Worm (Caenorhabditis elegans) whole organism, L2 larva: ENCODE measurements around the gene F18E9.8.
A peak's percentile ranks its signal among the peaks of the same experiment; 100 is the strongest.

Experiments
- C34F6.9 ChIP-seq: fragments of 150-350 bp; optimal IDR thresholded peaks from 2 replicates; lab custom pipeline; 2014; ENCODE audit warnings: missing biosample characterization, missing genetic modification characterization
- F13H6.1 ChIP-seq: sonication (generic microtip); optimal IDR thresholded peaks from 2 replicates; lab custom pipeline; 2016; ENCODE audit warnings: missing genetic modification characterization, missing compliant biosample characterization
- R02D3.7 ChIP-seq: fragments of 150-350 bp; optimal IDR thresholded peaks from 2 replicates; lab custom pipeline; 2014; ENCODE audit warnings: missing biosample characterization, missing genetic modification characterization
- Y55F3AM.14 ChIP-seq: fragments of 200-800 bp; sonication (Bioruptor generic); optimal IDR thresholded peaks from 2 replicates; lab custom pipeline; 2018; ENCODE audit warnings: mild to moderate bottlenecking, missing genetic modification characterization, missing compliant biosample characterization
- alr-1 ChIP-seq: fragments of 150-350 bp; optimal IDR thresholded peaks from 2 replicates; lab custom pipeline; 2014; ENCODE audit warnings: missing biosample characterization, missing genetic modification characterization
- aly-2 ChIP-seq: fragments of 150-350 bp; optimal IDR thresholded peaks from 2 replicates; lab custom pipeline; 2014; ENCODE audit warnings: missing biosample characterization, missing genetic modification characterization
- blmp-1 ChIP-seq: sonication (generic microtip); optimal IDR thresholded peaks from 2 replicates; lab custom pipeline; 2017; ENCODE audit warnings: missing genetic modification characterization, mild to moderate bottlenecking, missing compliant biosample characterization, antibody characterized with exemption, moderate library complexity; ENCODE audit not compliant: insufficient read depth
- ceh-16 ChIP-seq: fragments of 150-350 bp; optimal IDR thresholded peaks from 2 replicates; lab custom pipeline; 2014; ENCODE audit warnings: missing biosample characterization, missing genetic modification characterization
- crh-2 ChIP-seq: sonication (generic microtip); optimal IDR thresholded peaks from 2 replicates; lab custom pipeline; 2017; ENCODE audit warnings: missing biosample characterization, missing genetic modification characterization
- dmd-4 ChIP-seq: sonication (generic microtip); optimal IDR thresholded peaks from 2 replicates; lab custom pipeline; 2017; ENCODE audit warnings: missing biosample characterization, missing genetic modification characterization
- egl-27 ChIP-seq: sonication (generic microtip); optimal IDR thresholded peaks from 3 replicates; lab custom pipeline; 2017; ENCODE audit warnings: missing biosample characterization, missing genetic modification reagents, missing genetic modification characterization
- elt-3 ChIP-seq: sonication (generic microtip); optimal IDR thresholded peaks from 2 replicates; lab custom pipeline; 2017; ENCODE audit warnings: missing biosample characterization, missing genetic modification characterization
- fos-1 ChIP-seq: fragments of 150-350 bp; optimal IDR thresholded peaks from 2 replicates; lab custom pipeline; 2014; ENCODE audit warnings: missing biosample characterization, missing genetic modification characterization
- gmeb-1 ChIP-seq: fragments of 150-350 bp; optimal IDR thresholded peaks from 2 replicates; lab custom pipeline; 2014; ENCODE audit warnings: missing biosample characterization, missing genetic modification characterization
- lin-11 ChIP-seq: fragments of 150-350 bp; sonication (generic microtip); optimal IDR thresholded peaks from 2 replicates; lab custom pipeline; 2014; ENCODE audit warnings: missing biosample characterization, missing genetic modification characterization, inconsistent platforms, mixed read lengths
- lsy-2 ChIP-seq, 2 experiments: fragments of 150-350 bp in 1 of 2; sonication (generic microtip) in 1 of 2; optimal IDR thresholded peaks; 2 replicates each; lab custom pipeline; 2014 to 2017; ENCODE audit warnings: missing biosample characterization in 2 of 2, missing genetic modification characterization in 2 of 2
- mab-5 ChIP-seq: fragments of 150-350 bp; optimal IDR thresholded peaks from 2 replicates; lab custom pipeline; 2014; ENCODE audit warnings: missing biosample characterization, missing genetic modification characterization
- mbf-1 ChIP-seq: sonication (generic microtip); optimal IDR thresholded peaks from 2 replicates; lab custom pipeline; 2017; ENCODE audit warnings: missing biosample characterization, missing genetic modification characterization
- mdl-1 ChIP-seq, 2 experiments: fragments of 150-350 bp in 1 of 2; sonication (generic microtip) in 1 of 2; optimal IDR thresholded peaks; 2 replicates each; lab custom pipeline; 2017; ENCODE audit warnings: missing biosample characterization in 2 of 2, missing genetic modification characterization in 2 of 2
- nhr-10 ChIP-seq: sonication (generic microtip); optimal IDR thresholded peaks from 2 replicates; lab custom pipeline; 2017; ENCODE audit warnings: missing biosample characterization, missing genetic modification characterization
- nhr-11 ChIP-seq: fragments of 150-350 bp; optimal IDR thresholded peaks from 2 replicates; lab custom pipeline; 2014; ENCODE audit warnings: missing biosample characterization, missing genetic modification characterization
- nhr-12 ChIP-seq: fragments of 150-350 bp; optimal IDR thresholded peaks from 2 replicates; lab custom pipeline; 2014; ENCODE audit warnings: missing biosample characterization, missing genetic modification characterization
- nhr-129 ChIP-seq: fragments of 150-350 bp; optimal IDR thresholded peaks from 2 replicates; lab custom pipeline; 2014; ENCODE audit warnings: missing biosample characterization, missing genetic modification characterization
- nhr-237 ChIP-seq: fragments of 150-350 bp; optimal IDR thresholded peaks from 2 replicates; lab custom pipeline; 2014; ENCODE audit warnings: missing biosample characterization, missing genetic modification characterization
- nhr-25 ChIP-seq: fragments of 150-350 bp; sonication (generic microtip); optimal IDR thresholded peaks from 3 replicates; lab custom pipeline; 2014; ENCODE audit warnings: missing biosample characterization, missing genetic modification characterization
- nhr-77 ChIP-seq: fragments of 150-350 bp; optimal IDR thresholded peaks from 2 replicates; lab custom pipeline; 2014; ENCODE audit warnings: missing biosample characterization, missing genetic modification characterization
- skn-1 ChIP-seq: sonication (generic microtip); optimal IDR thresholded peaks from 2 replicates; lab custom pipeline; 2017; ENCODE audit warnings: missing biosample characterization, missing genetic modification characterization
- sma-3 ChIP-seq: sonication (generic microtip); optimal IDR thresholded peaks from 2 replicates; lab custom pipeline; 2016; ENCODE audit warnings: missing genetic modification reagents, missing genetic modification characterization, missing compliant biosample characterization
- sma-9 ChIP-seq, 2 experiments: fragments of 150-350 bp in 1 of 2; sonication (generic microtip) in 1 of 2; optimal IDR thresholded peaks; 2 replicates each; lab custom pipeline; 2014 to 2016; ENCODE audit warnings: missing genetic modification characterization in 2 of 2, mild to moderate bottlenecking in 1 of 2, missing biosample characterization in 1 of 2, missing compliant biosample characterization in 1 of 2, missing genetic modification reagents in 1 of 2, moderate library complexity in 1 of 2
- unc-39 ChIP-seq: fragments of 150-350 bp; optimal IDR thresholded peaks from 2 replicates; lab custom pipeline; 2014; ENCODE audit warnings: missing biosample characterization, missing genetic modification characterization
- unc-55 ChIP-seq: fragments of 150-350 bp; sonication (generic microtip); optimal IDR thresholded peaks from 3 replicates; lab custom pipeline; 2014; ENCODE audit warnings: missing biosample characterization, missing genetic modification reagents, missing genetic modification characterization
- zag-1 ChIP-seq: fragments of 150-350 bp; optimal IDR thresholded peaks from 2 replicates; lab custom pipeline; 2014; ENCODE audit warnings: missing biosample characterization, missing genetic modification characterization
- ztf-1 ChIP-seq: fragments of 200-800 bp; sonication (Bioruptor generic); conservative IDR thresholded peaks from 2 replicates; pipeline ENCODE4 v1.3.6; 2022; ENCODE audit warnings: missing genetic modification characterization, missing compliant biosample characterization

Gene F18E9.8

DNA sequence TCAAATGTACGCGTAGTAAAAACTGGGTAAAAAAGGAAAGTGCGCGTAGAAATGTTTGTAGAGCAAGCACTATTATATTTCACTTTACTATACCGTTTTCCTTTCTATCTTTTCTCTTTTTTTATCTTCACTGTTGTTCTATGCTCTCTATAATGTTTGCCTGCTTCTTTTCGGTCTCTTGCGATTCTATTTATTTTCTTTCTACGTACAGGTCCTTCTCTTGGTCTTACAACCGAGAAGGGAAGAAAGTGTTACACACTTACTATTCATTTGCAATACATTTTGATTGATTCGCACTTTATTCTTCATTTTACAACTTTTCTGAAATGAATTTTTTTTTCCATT, 16.9 kb downstream of the F18E9.8 start:
- TF ChIP-seq R02D3.7: no peak
- no peak for TF ChIP-seq mdl-1 (tag; optimal IDR thresholded peaks at IDR 0.05; lab: Kevin White, UChicago)
- no peak for TF ChIP-seq dmd-4 (tag; lab: Kevin White, UChicago)
- TF ChIP-seq F13H6.1 (tag; lab: Kevin White, UChicago): peak; percentile 31
- TF ChIP-seq blmp-1 (tag; lab: Kevin White, UChicago): peak; percentile 67
- no peak for TF ChIP-seq elt-3 (tag; lab: Kevin White, UChicago)
- no peak for TF ChIP-seq alr-1 (tag; lab: Kevin White, UChicago)
- TF ChIP-seq sma-3 (GFP tag; lab: Kevin White, UChicago): no peak
- no peak for TF ChIP-seq lin-11
- peak; percentile 11 for TF ChIP-seq sma-9 (GFP tag; optimal IDR thresholded peaks at IDR 0.05; lab: Kevin White, UChicago)
- TF ChIP-seq sma-9 (tag; optimal IDR thresholded peaks at IDR 0.05; lab: Kevin White, UChicago): no peak
- TF ChIP-seq mbf-1: no peak
- TF ChIP-seq Y55F3AM.14: no peak
- TF ChIP-seq gmeb-1 (tag; lab: Kevin White, UChicago): peak; percentile 10
- TF ChIP-seq skn-1 (tag; lab: Kevin White, UChicago): no peak
- peak; percentile 5 for TF ChIP-seq nhr-25 (tag; lab: Kevin White, UChicago)
- no peak for TF ChIP-seq aly-2 (tag; lab: Kevin White, UChicago)
- TF ChIP-seq nhr-129: no peak
- TF ChIP-seq zag-1 (tag; lab: Kevin White, UChicago): no peak
- no peak for TF ChIP-seq unc-55 (GFP tag; lab: Kevin White, UChicago)
- no peak for TF ChIP-seq nhr-11 (tag; lab: Kevin White, UChicago)
- TF ChIP-seq nhr-237 (tag; lab: Kevin White, UChicago): no peak
- peak; percentile 54 for TF ChIP-seq fos-1 (tag; lab: Kevin White, UChicago)

DNA sequence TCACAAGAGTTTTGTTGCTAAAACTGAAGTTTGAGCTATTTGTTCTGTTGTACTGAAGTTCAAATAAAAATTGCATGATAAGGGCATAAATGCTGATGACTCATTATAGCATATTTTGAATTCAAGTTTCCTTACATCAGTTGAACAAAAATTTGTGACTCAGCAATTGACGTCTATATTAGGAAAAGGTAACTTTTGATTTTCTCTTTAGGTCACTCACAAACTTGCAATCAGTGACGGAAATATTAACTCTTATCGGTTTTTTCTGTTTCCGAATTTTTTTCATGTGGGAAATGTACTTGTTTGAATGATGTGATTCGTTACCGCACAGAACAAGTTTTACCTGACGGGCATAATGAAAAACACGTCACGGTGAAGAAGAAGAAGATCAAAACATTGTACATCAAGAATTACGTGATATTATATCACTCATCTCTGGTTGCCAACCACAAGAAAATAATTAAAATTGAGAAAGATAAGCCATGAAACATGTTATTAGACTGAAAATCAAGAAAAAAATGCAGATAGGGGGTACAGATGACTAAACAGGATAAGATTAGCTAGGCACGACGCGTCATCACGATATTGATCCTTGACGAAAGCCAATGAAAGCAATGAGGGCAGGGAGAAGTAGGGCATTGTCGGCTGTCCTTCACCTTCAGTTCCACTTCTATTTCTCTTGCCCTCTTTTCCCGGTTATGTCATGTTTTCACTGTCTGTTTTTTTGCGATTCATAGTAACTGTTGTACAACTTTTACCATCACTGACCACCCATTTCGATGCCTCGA, 17.5 kb downstream of the F18E9.8 start:
- peak; percentile 27 for TF ChIP-seq sma-3 (GFP tag; lab: Kevin White, UChicago)
- peak; percentile 75 for TF ChIP-seq fos-1 (tag; lab: Kevin White, UChicago)
- no peak for TF ChIP-seq F13H6.1 (tag; lab: Kevin White, UChicago)

DNA sequence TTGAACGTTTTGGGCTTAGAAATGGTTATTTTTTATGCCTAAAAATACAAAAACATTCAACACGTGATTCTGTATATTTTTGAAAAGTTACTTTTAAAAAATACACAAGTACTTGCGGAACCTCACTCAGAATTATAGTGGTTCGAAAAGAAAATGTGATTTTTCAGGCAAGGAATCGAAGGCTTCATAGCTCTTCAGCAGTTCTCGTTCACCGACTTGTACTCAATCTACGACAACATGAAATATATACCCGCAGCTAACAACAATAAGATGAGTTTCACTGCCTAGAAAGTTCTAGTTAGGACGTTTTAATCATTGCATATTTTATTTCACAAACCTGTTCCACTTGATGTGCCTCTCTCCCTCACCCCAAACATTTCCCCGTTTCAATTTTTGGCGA, 18.8 kb downstream of the F18E9.8 start:
- TF ChIP-seq alr-1 (tag; lab: Kevin White, UChicago) (no peak), zag-1 (tag; lab: Kevin White, UChicago) (no peak), sma-9 (GFP tag; optimal IDR thresholded peaks at IDR 0.05; lab: Kevin White, UChicago) (no peak), sma-9 (tag; optimal IDR thresholded peaks at IDR 0.05; lab: Kevin White, UChicago) (no peak), nhr-129 (no peak), egl-27 (tag; lab: Kevin White, UChicago) (no peak), F13H6.1 (tag; lab: Kevin White, UChicago) (no peak), mbf-1 (no peak)

DNA sequence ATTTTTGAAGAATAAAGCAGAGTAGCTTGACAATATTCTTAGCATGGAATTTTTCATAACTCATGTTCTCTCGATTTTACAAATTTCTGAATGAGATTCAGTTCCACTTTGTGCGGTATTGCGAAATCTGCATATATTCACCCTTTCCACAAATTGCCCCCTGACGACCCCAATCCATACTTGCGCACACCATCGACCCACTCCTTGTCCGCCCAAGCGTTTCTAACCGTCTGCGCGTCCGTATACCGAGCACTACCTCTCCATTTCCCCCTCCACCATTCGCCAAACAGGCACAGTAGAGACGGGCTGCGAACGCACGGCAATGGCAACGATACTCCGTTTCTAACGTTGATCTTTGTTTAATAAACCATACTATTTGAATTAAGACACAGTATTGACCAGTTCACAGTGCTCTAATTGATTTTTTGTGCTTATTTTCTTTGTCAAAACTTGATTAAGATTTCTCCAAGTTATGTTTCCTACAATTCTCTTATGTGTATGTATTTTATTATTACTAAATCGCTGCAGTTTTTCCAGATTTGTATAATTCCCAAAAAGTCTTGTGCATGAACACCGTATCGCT, 24.6 kb downstream of the F18E9.8 start, which contains the start of gene utx-1:
TSS of gene utx-1 (plus strand) at position 533 of the 583 bp plus-strand sequence.
- peak in 1 of 2 experiments; percentile 17 for TF ChIP-seq lsy-2 (tag; optimal IDR thresholded peaks at IDR 0.05; lab: Kevin White, UChicago)
- TF ChIP-seq ztf-1 (GFP tag; lab: Robert Waterston, UW): no peak
- TF ChIP-seq nhr-129: peak; percentile 39
- TF ChIP-seq unc-55 (GFP tag; lab: Kevin White, UChicago): peak; percentile 53
- no peak for TF ChIP-seq mab-5
- TF ChIP-seq F13H6.1 (tag; lab: Kevin White, UChicago): peak; percentile 39
- peak; percentile 34 for TF ChIP-seq sma-3 (GFP tag; lab: Kevin White, UChicago)
- peak; percentile 36 for TF ChIP-seq nhr-25 (tag; lab: Kevin White, UChicago)
- TF ChIP-seq C34F6.9: peak; percentile 11
- TF ChIP-seq, all 48 proteins: peak for 7

DNA sequence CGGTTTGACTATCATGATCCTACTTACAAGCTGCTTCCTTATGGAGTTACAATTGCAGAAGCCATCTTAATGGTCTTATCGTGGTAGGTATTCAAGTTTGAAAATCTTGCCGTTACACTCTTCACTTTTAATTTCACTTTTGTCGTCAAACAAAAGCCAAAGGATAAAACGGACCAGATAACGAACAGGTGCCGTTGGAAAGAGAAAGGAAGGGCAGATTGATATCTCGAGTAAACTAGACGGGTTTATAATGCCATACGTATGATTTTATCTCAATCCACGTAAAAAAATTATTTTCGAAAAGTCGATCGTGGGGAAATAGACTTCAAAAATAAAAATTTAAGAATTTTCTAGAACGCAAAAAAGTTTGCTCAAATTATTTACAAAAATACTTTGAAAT, 27.3 kb downstream of the F18E9.8 start:
- TF ChIP-seq nhr-25 (tag; lab: Kevin White, UChicago) (peak; percentile 49), aly-2 (tag; lab: Kevin White, UChicago) (no peak), nhr-237 (tag; lab: Kevin White, UChicago) (no peak), nhr-10 (no peak), ztf-1 (GFP tag; lab: Robert Waterston, UW) (no peak), ceh-16 (peak; percentile 45), nhr-77 (no peak), crh-2 (no peak), nhr-12 (no peak), dmd-4 (tag; lab: Kevin White, UChicago) (no peak), gmeb-1 (tag; lab: Kevin White, UChicago) (no peak), blmp-1 (tag; lab: Kevin White, UChicago) (peak; percentile 83), unc-39 (tag; lab: Kevin White, UChicago) (no peak)
